Fruit fly (Drosophila melanogaster): ENCODE measurements around the gene Evi5.

Gene Evi5

dm6 chrX:11496257-11496656 is 42.1 kb upstream of the Evi5 start:
- TF ChIP-seq tj (GFP tag; optimal IDR thresholded peaks at IDR 0.05) (peak; percentile 40), CG12768 (GFP tag; optimal IDR thresholded peaks at IDR 0.05) (no peak), kay (GFP tag; ENCODE audit: borderline replicate concordance) (peak; percentile 57)

dm6 chrX:11495474-11495873 is 41.3 kb upstream of the Evi5 start:
- TF ChIP-seq Mnt (GFP tag; optimal IDR thresholded peaks at IDR 0.05) (no peak), ovo (GFP tag; optimal IDR thresholded peaks at IDR 0.05) (no peak), kay (GFP tag; ENCODE audit: borderline replicate concordance) (peak; percentile 32)

- TF ChIP-seq Clk (GFP tag; optimal IDR thresholded peaks at IDR 0.05) (no peak), CG7101 (tag; optimal IDR thresholded peaks at IDR 0.05) (peak; percentile 35), cnc (optimal IDR thresholded peaks at IDR 0.05) (no peak), ovo (GFP tag; optimal IDR thresholded peaks at IDR 0.05) (no peak), CG5204 (GFP tag; optimal IDR thresholded peaks at IDR 0.05) (no peak), CG7045 (GFP tag; optimal IDR thresholded peaks at IDR 0.05) (no peak), toe (GFP tag; optimal IDR thresholded peaks at IDR 0.05) (no peak), Hr96 (GFP tag; optimal IDR thresholded peaks at IDR 0.05) (no peak), cic (GFP tag; optimal IDR thresholded peaks at IDR 0.05) (no peak), CG14711 (tag; optimal IDR thresholded peaks at IDR 0.05) (no peak), CG11617 (GFP tag; optimal IDR thresholded peaks at IDR 0.05) (no peak), Crg-1 (GFP tag; optimal IDR thresholded peaks at IDR 0.05) (no peak), CG1620 (GFP tag; optimal IDR thresholded peaks at IDR 0.05) (no peak), kay (GFP tag; ENCODE audit: borderline replicate concordance) (peak; percentile 77), bab1 (GFP tag; optimal IDR thresholded peaks at IDR 0.05) (peak; percentile 41), CG12768 (GFP tag; optimal IDR thresholded peaks at IDR 0.05) (no peak), tj (GFP tag; optimal IDR thresholded peaks at IDR 0.05) (no peak), Mnt (GFP tag; optimal IDR thresholded peaks at IDR 0.05) (no peak), pad (GFP tag; optimal IDR thresholded peaks at IDR 0.05) (peak; percentile 63)
Measured at dm6 chrX:11494731-11495277, 40.6 kb upstream of the Evi5 start.

- peak; percentile 42 for TF ChIP-seq CG7101 (tag; optimal IDR thresholded peaks at IDR 0.05)
- TF ChIP-seq CG33017 (tag; optimal IDR thresholded peaks at IDR 0.05), result no peak
- peak; percentile 57 for TF ChIP-seq ovo (GFP tag; optimal IDR thresholded peaks at IDR 0.05)
- no peak for TF ChIP-seq cnc (optimal IDR thresholded peaks at IDR 0.05)
- TF ChIP-seq tj (GFP tag; optimal IDR thresholded peaks at IDR 0.05), result peak; percentile 53
- no peak for TF ChIP-seq Crg-1 (GFP tag; optimal IDR thresholded peaks at IDR 0.05)
- TF ChIP-seq CG14711 (tag; optimal IDR thresholded peaks at IDR 0.05), result peak; percentile 41
- TF ChIP-seq pad (GFP tag; optimal IDR thresholded peaks at IDR 0.05), result no peak
- no peak for TF ChIP-seq cic (GFP tag; optimal IDR thresholded peaks at IDR 0.05)
- no peak for TF ChIP-seq CG5204 (GFP tag; optimal IDR thresholded peaks at IDR 0.05)
- TF ChIP-seq CG1620 (GFP tag; optimal IDR thresholded peaks at IDR 0.05), result peak; percentile 1
- peak; percentile 68 for TF ChIP-seq bab1 (GFP tag; optimal IDR thresholded peaks at IDR 0.05)
- TF ChIP-seq Mnt (GFP tag; optimal IDR thresholded peaks at IDR 0.05), result peak; percentile 54
Measured at dm6 chrX:11492916-11493590, 38.9 kb upstream of the Evi5 start, which contains the start of gene Drak. Gene Drak, plus strand, starts transcription at chrX:11493135.

- TF ChIP-seq kay (GFP tag; ENCODE audit: borderline replicate concordance), result peak; percentile 6
- TF ChIP-seq CG11617 (GFP tag; optimal IDR thresholded peaks at IDR 0.05), result no peak
- peak; percentile 30 for TF ChIP-seq bab1 (GFP tag; optimal IDR thresholded peaks at IDR 0.05)
Measured at dm6 chrX:11492205-11492604, 38.0 kb upstream of the Evi5 start.

- TF ChIP-seq toe (GFP tag; optimal IDR thresholded peaks at IDR 0.05) (no peak), CG11617 (GFP tag; optimal IDR thresholded peaks at IDR 0.05) (no peak), tj (GFP tag; optimal IDR thresholded peaks at IDR 0.05) (no peak), Mnt (GFP tag; optimal IDR thresholded peaks at IDR 0.05) (no peak), cic (GFP tag; optimal IDR thresholded peaks at IDR 0.05) (no peak), Clk (GFP tag; optimal IDR thresholded peaks at IDR 0.05) (no peak), CG7101 (tag; optimal IDR thresholded peaks at IDR 0.05) (no peak), CG12768 (GFP tag; optimal IDR thresholded peaks at IDR 0.05) (no peak), bab1 (GFP tag; optimal IDR thresholded peaks at IDR 0.05) (no peak), CG5204 (GFP tag; optimal IDR thresholded peaks at IDR 0.05) (no peak)
Measured at dm6 chrX:11491473-11491872, 37.3 kb upstream of the Evi5 start, which contains the start of gene CG33235. Gene CG33235, minus strand, starts transcription at chrX:11491573.

- no peak for TF ChIP-seq CG1620 (GFP tag; optimal IDR thresholded peaks at IDR 0.05)
- no peak for TF ChIP-seq Mnt (GFP tag; optimal IDR thresholded peaks at IDR 0.05)
- TF ChIP-seq bab1 (GFP tag; optimal IDR thresholded peaks at IDR 0.05), result peak; percentile 60
- TF ChIP-seq cnc (optimal IDR thresholded peaks at IDR 0.05), result no peak
- no peak for TF ChIP-seq cic (GFP tag; optimal IDR thresholded peaks at IDR 0.05)
- no peak for TF ChIP-seq CG5204 (GFP tag; optimal IDR thresholded peaks at IDR 0.05)
- no peak for TF ChIP-seq CG33017 (tag; optimal IDR thresholded peaks at IDR 0.05)
- no peak for TF ChIP-seq Hr96 (GFP tag; optimal IDR thresholded peaks at IDR 0.05)
Measured at dm6 chrX:11485075-11485474, 30.9 kb upstream of the Evi5 start, which contains the start of gene Spase25. Gene Spase25, plus strand, starts transcription at chrX:11485250.

Data from whole organism, adult.